Worm (Caenorhabditis elegans) whole organism, L3 larva: Measurements from ENCODE around the gene F40H3.3.

ENCODE experiments used
- aly-2 ChIP-seq: fragments of 150-350 bp; optimal IDR thresholded peaks from 2 replicates; lab custom pipeline; 2014; ENCODE audit warnings: missing biosample characterization, missing genetic modification characterization
- ama-1 ChIP-seq: fragments of 150-350 bp; optimal IDR thresholded peaks from 2 replicates; lab custom pipeline; 2018
- ceh-82 ChIP-seq: fragments of 150-350 bp; optimal IDR thresholded peaks from 2 replicates; lab custom pipeline; 2014; ENCODE audit warnings: missing biosample characterization, missing genetic modification characterization
- fkh-10 ChIP-seq: sonication (generic microtip); optimal IDR thresholded peaks from 2 replicates; lab custom pipeline; 2017; ENCODE audit warnings: missing biosample characterization, missing genetic modification reagents, missing genetic modification characterization
- hmg-11 ChIP-seq: sonication (generic microtip); optimal IDR thresholded peaks from 2 replicates; lab custom pipeline; 2016; ENCODE audit warnings: missing genetic modification characterization, missing compliant biosample characterization
- nhr-12 ChIP-seq: fragments of 150-350 bp; optimal IDR thresholded peaks from 2 replicates; lab custom pipeline; 2014; ENCODE audit warnings: missing biosample characterization, missing genetic modification characterization
- nhr-23 ChIP-seq: fragments of 150-350 bp; optimal IDR thresholded peaks from 2 replicates; lab custom pipeline; 2014; ENCODE audit warnings: missing biosample characterization, missing genetic modification reagents, missing genetic modification characterization
- nhr-237 ChIP-seq: fragments of 150-350 bp; optimal IDR thresholded peaks from 2 replicates; lab custom pipeline; 2014; ENCODE audit warnings: missing biosample characterization, missing genetic modification characterization
- nhr-77 ChIP-seq: fragments of 150-350 bp; optimal IDR thresholded peaks from 2 replicates; lab custom pipeline; 2014; ENCODE audit warnings: missing biosample characterization, missing genetic modification characterization
- pha-4 ChIP-seq: fragments of 150-350 bp; optimal IDR thresholded peaks from 2 replicates; lab custom pipeline; 2014; ENCODE audit warnings: missing biosample characterization, missing genetic modification reagents, missing genetic modification characterization
- snpc-4 ChIP-seq: fragments of 150-350 bp; optimal IDR thresholded peaks from 2 replicates; lab custom pipeline; 2014; ENCODE audit warnings: missing biosample characterization, missing genetic modification characterization
- tbx-2 ChIP-seq: sonication (generic microtip); optimal IDR thresholded peaks from 2 replicates; lab custom pipeline; 2016; ENCODE audit warnings: mild to moderate bottlenecking, missing genetic modification characterization, missing compliant biosample characterization
- unc-62 ChIP-seq: fragments of 150-350 bp; sonication (generic microtip); optimal IDR thresholded peaks from 4 replicates; lab custom pipeline; 2014; ENCODE audit warnings: missing biosample characterization, missing genetic modification reagents, missing genetic modification characterization

ce11 chrII:6147131-6147530 lies 24.2 kb upstream of the F40H3.3 start:
- TF ChIP-seq pha-4 = no peak
- no peak for TF ChIP-seq fkh-10
- TF ChIP-seq nhr-237 = no peak
- no peak for TF ChIP-seq hmg-11
- no peak for TF ChIP-seq tbx-2 (tag; lab: Kevin White, UChicago)
- TF ChIP-seq ceh-82 (tag; lab: Kevin White, UChicago) = no peak
- TF ChIP-seq unc-62 (GFP tag; lab: Kevin White, UChicago) = no peak
- no peak for TF ChIP-seq ama-1 (lab: Kevin White, UChicago)
- no peak for TF ChIP-seq nhr-12 (tag; lab: Kevin White, UChicago)
- no peak for TF ChIP-seq snpc-4 (tag; lab: Kevin White, UChicago)
- TF ChIP-seq aly-2 (tag; lab: Kevin White, UChicago) = no peak
- TF ChIP-seq nhr-77 (tag; lab: Kevin White, UChicago) = no peak
- no peak for TF ChIP-seq nhr-23 (tag; lab: Kevin White, UChicago)
